Worm (Caenorhabditis elegans) whole organism, L4/young adult: ENCODE measurements around the gene C02B10.4.

ENCODE experiments used
- W03F9.2 ChIP-seq: fragments of 150-350 bp; optimal IDR thresholded peaks from 2 replicates; lab custom pipeline; 2014; ENCODE audit warnings: missing biosample characterization, missing genetic modification characterization
- dao-5 ChIP-seq: sonication (generic microtip); optimal IDR thresholded peaks from 2 replicates; lab custom pipeline; 2016; ENCODE audit warnings: missing genotype, missing genetic modification characterization, moderate library complexity, missing compliant biosample characterization
- him-1 ChIP-seq: sonication (generic microtip); optimal IDR thresholded peaks from 2 replicates; lab custom pipeline; 2016; ENCODE audit warnings: missing genotype, missing genetic modification reagents, missing genetic modification characterization, missing compliant biosample characterization

C02B10.4 gene

DNA sequence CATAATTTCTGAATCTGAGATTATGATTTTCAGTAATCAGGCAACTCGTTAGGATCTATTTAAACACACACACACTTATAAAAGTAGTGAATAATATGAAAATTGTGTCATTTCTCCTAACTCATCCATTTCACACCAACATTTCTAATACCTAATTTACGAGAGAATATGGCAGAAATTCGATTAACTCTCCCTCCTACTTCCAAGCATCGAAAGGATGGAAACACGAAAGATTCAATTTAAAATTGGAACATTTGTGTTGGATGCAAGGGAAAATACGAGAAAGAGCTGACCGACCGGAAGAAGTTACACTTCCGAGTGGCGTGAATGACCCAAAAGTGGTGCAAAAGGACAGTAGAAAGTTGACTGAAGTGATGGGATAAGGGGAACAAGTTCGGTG lies 17.6 kb downstream of the C02B10.4 start:
- TF ChIP-seq W03F9.2 (tag; lab: Kevin White, UChicago) (no peak), dao-5 (tag; lab: Kevin White, UChicago) (no peak), him-1 (tag; lab: Kevin White, UChicago) (no peak)

- TF ChIP-seq dao-5 (tag; lab: Kevin White, UChicago) (no peak), W03F9.2 (tag; lab: Kevin White, UChicago) (no peak), him-1 (tag; lab: Kevin White, UChicago) (no peak)
These were observed 18.6 kb downstream of the C02B10.4 start for ce11 chrIV:5109943-5110342.

DNA sequence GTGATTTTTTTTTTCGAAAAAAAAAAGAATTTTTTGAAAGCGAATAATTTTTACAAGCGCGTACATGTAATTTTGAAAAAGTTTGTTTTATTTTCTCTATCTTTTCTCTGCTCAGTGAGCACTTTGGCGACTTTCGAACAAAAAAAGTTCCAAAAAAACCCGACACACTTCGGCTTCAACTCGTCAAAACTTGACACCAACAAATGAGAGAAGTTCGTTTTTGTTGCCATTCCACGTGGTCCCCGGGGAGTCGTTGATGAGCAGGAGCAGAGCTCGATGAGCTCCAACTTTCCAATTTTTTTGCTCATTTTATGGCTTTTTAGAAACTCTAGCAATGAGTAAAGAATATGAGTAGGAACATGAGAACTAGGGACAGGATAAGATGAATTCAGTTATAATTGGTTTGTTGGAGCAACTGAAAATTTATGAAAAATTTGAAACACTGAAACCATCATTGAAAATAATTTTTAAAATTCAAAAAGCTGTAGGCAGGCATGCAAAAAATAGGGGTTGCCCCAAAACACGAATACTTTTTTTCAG lies 19.1 kb downstream of the C02B10.4 start:
- TF ChIP-seq dao-5 (tag; lab: Kevin White, UChicago): no peak
- TF ChIP-seq him-1 (tag; lab: Kevin White, UChicago): no peak
- no peak for TF ChIP-seq W03F9.2 (tag; lab: Kevin White, UChicago)

- TF ChIP-seq W03F9.2 (tag; lab: Kevin White, UChicago): no peak
- TF ChIP-seq dao-5 (tag; lab: Kevin White, UChicago): no peak
- TF ChIP-seq him-1 (tag; lab: Kevin White, UChicago): no peak
These were observed 20.1 kb downstream of the C02B10.4 start, which contains the start of gene AC7.3 for ce11 chrIV:5111533-5111932. Gene AC7.3, plus strand, starts transcription at chrIV:5111833.

- TF ChIP-seq him-1 (tag; lab: Kevin White, UChicago) (no peak), W03F9.2 (tag; lab: Kevin White, UChicago) (no peak), dao-5 (tag; lab: Kevin White, UChicago) (no peak)
These were observed 30.6 kb downstream of the C02B10.4 start, which contains the start of gene tkr-3 for ce11 chrIV:5121995-5122394. Gene tkr-3, minus strand, starts transcription at chrIV:5122095.

- TF ChIP-seq W03F9.2 (tag; lab: Kevin White, UChicago): no peak
- no peak for TF ChIP-seq him-1 (tag; lab: Kevin White, UChicago)
- TF ChIP-seq dao-5 (tag; lab: Kevin White, UChicago): no peak
These were observed 40.4 kb downstream of the C02B10.4 start for ce11 chrIV:5131781-5132180.

DNA sequence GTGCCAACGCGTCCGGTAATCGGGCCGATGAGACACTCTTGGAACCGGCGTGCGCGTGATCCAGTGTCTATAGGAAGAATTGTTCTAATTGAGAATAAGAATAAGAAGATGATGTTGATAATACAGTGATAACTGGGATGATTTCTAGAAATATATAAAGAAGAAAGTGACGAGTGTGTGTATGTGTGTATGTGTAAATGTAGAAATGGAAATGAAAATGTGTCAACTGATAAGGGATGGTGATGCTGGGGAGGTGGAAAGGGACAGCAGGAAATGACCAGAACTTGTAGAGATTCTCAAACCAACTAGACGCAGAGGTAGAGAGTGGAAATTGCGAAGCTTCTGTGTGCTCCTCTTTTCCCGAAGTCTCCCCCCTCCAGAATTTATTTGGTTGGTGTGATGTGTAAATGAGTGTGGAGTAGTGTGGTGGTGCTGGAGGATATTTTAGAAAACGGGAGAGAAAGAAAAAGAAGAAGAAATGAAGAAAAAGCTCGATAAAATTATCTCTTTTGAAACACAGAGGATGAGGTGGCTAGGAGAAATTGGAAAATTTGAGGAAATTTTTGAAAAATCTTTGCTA lies 42.5 kb downstream of the C02B10.4 start:
- no peak for TF ChIP-seq dao-5 (tag; lab: Kevin White, UChicago)
- no peak for TF ChIP-seq W03F9.2 (tag; lab: Kevin White, UChicago)
- no peak for TF ChIP-seq him-1 (tag; lab: Kevin White, UChicago)

ce11 chrIV:5134798-5135197 lies 43.4 kb downstream of the C02B10.4 start:
- TF ChIP-seq W03F9.2 (tag; lab: Kevin White, UChicago) (no peak), dao-5 (tag; lab: Kevin White, UChicago) (no peak), him-1 (tag; lab: Kevin White, UChicago) (no peak)

DNA sequence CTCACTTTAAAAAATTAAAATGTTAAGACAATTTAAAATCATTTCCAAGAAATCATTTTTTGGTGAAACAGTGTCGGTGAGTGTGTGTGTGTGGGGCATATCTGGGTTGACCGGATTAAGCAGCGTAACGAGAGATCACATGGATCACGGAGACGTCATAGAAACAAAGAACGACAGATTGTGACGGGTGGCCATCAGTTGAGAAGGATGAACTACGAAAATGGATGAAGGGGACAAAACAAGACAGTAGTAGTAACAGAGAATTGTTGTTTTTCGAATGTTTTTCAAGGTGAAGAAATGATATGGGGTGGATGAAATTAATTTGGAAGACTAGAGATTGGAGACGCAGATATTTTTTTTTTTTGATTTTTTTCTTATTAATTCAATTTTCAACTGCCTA lies 45.1 kb downstream of the C02B10.4 start:
- TF ChIP-seq him-1 (tag; lab: Kevin White, UChicago): no peak
- TF ChIP-seq W03F9.2 (tag; lab: Kevin White, UChicago): no peak
- no peak for TF ChIP-seq dao-5 (tag; lab: Kevin White, UChicago)

- peak; percentile 11 for TF ChIP-seq him-1 (tag; lab: Kevin White, UChicago)
- TF ChIP-seq W03F9.2 (tag; lab: Kevin White, UChicago): no peak
These were observed 46.4 kb downstream of the C02B10.4 start for ce11 chrIV:5137809-5138208.

ce11 chrIV:5139189-5139588 lies 47.8 kb downstream of the C02B10.4 start:
- TF ChIP-seq W03F9.2 (tag; lab: Kevin White, UChicago) (no peak), him-1 (tag; lab: Kevin White, UChicago) (no peak), dao-5 (tag; lab: Kevin White, UChicago) (no peak)

- TF ChIP-seq W03F9.2 (tag; lab: Kevin White, UChicago) (no peak), dao-5 (tag; lab: Kevin White, UChicago) (no peak), him-1 (tag; lab: Kevin White, UChicago) (no peak)
These were observed 48.6 kb downstream of the C02B10.4 start for ce11 chrIV:5139972-5140371.
